Fruit fly (Drosophila melanogaster) whole organism, prepupa: ENCODE results near the gene NijB.

Experiments
- CG10669 ChIP-seq: fragments of 200-800 bp; sonication (Bioruptor generic); optimal IDR thresholded peaks from 3 replicates; lab custom pipeline; 2018; ENCODE audit warnings: missing biosample characterization, mild to moderate bottlenecking, missing genetic modification characterization, moderate library complexity
- CG11294 ChIP-seq: fragments of 200-800 bp; sonication (Bioruptor generic); IDR thresholded peaks from 2 replicates; pipeline ENCODE4 v1.3.6; 2022; ENCODE audit warnings: missing biosample characterization, missing genetic modification characterization
- CG11762 ChIP-seq: fragments of 200-800 bp; sonication (Bioruptor generic); optimal IDR thresholded peaks from 3 replicates; lab custom pipeline; 2016; ENCODE audit warnings: missing biosample characterization, missing genetic modification characterization; ENCODE audit not compliant: insufficient read depth
- CG1621 ChIP-seq: fragments of 200-800 bp; sonication (Bioruptor generic); optimal IDR thresholded peaks from 3 replicates; lab custom pipeline; 2018; ENCODE audit warnings: missing biosample characterization, mild to moderate bottlenecking, missing genetic modification characterization
- CG3032 ChIP-seq: fragments of 200-800 bp; optimal IDR thresholded peaks from 2 replicates; lab custom pipeline; 2019; ENCODE audit warnings: missing biosample characterization, mild to moderate bottlenecking, missing genetic modification characterization, moderate library complexity
- CG3919 ChIP-seq: fragments of 200-800 bp; sonication (Bioruptor generic); optimal IDR thresholded peaks from 3 replicates; lab custom pipeline; 2016; ENCODE audit warnings: missing biosample characterization, missing genetic modification characterization
- CG8319 ChIP-seq: fragments of 200-800 bp; sonication (Bioruptor generic); optimal IDR thresholded peaks from 3 replicates; lab custom pipeline; 2016; ENCODE audit warnings: missing biosample characterization, missing genetic modification characterization
- Eip75B ChIP-seq: fragments of 200-800 bp; sonication (Bioruptor generic); optimal IDR thresholded peaks from 3 replicates; lab custom pipeline; 2016; ENCODE audit warnings: missing biosample characterization, missing genetic modification characterization
- Hr38 ChIP-seq: sonication (Bioruptor generic); optimal IDR thresholded peaks from 2 replicates; lab custom pipeline; 2016; ENCODE audit warnings: missing biosample characterization, missing genetic modification characterization
- OdsH ChIP-seq: fragments of 200-800 bp; sonication (Bioruptor generic); optimal IDR thresholded peaks from 3 replicates; lab custom pipeline; 2016; ENCODE audit warnings: missing biosample characterization, missing genetic modification characterization
- salr ChIP-seq, 2 experiments: fragments of 200-800 bp; sonication (Bioruptor generic); optimal IDR thresholded peaks; 3 replicates each; lab custom pipeline; 2016 to 2018; ENCODE audit warnings: missing biosample characterization in 2 of 2, missing genetic modification characterization in 2 of 2, mild to moderate bottlenecking in 1 of 2
- ss ChIP-seq, 2 experiments: fragments of 200-800 bp; sonication (Bioruptor generic); optimal IDR thresholded peaks; 2 replicates in 1 of 2; 3 replicates in 1 of 2; lab custom pipeline; 2017 to 2018; ENCODE audit warnings: mild to moderate bottlenecking in 2 of 2, missing biosample characterization in 2 of 2, missing genetic modification characterization in 2 of 2, moderate library complexity in 1 of 2
- topi ChIP-seq: fragments of 200-800 bp; sonication (Bioruptor generic); optimal IDR thresholded peaks from 3 replicates; lab custom pipeline; 2016; ENCODE audit warnings: missing biosample characterization, missing genetic modification characterization

The NijB gene

dm6 chr3L:18924790-18925189 is 32.6 kb downstream of the NijB start, which contains the start of gene CG43049:
Gene CG43049 (plus strand): TSS chr3L:18925090.
- TF ChIP-seq salr (GFP tag; optimal IDR thresholded peaks at IDR 0.05; lab: Kevin White, UChicago): no peak
- no peak for TF ChIP-seq CG8319 (GFP tag; lab: Kevin White, UChicago)
- TF ChIP-seq CG11762 (GFP tag; lab: Kevin White, UChicago): no peak
- TF ChIP-seq CG1621 (tag; lab: Kevin White, UChicago): no peak
- no peak for TF ChIP-seq Hr38 (GFP tag; lab: Kevin White, UChicago)
- TF ChIP-seq topi (GFP tag; lab: Kevin White, UChicago): no peak
- TF ChIP-seq CG11294 (GFP tag; lab: Robert Waterston, UW): no peak
- no peak for TF ChIP-seq CG3032 (tag; lab: Kevin White, UChicago)
- no peak for TF ChIP-seq OdsH (GFP tag; lab: Kevin White, UChicago)
- TF ChIP-seq CG3919 (GFP tag; lab: Kevin White, UChicago): no peak
- no peak for TF ChIP-seq Eip75B
- no peak for TF ChIP-seq CG10669 (GFP tag; lab: Kevin White, UChicago)
- no peak for TF ChIP-seq ss (GFP tag; optimal IDR thresholded peaks at IDR 0.05; lab: Kevin White, UChicago)
